Fruit fly (Drosophila melanogaster) whole organism, embryonic: Measurements from ENCODE around the gene gt.

ENCODE experiments used
- Awh ChIP-seq: fragments of 200-800 bp; sonication (Bioruptor generic); IDR thresholded peaks from 2 replicates; pipeline ENCODE4, ENCODE4 v1.3.6; 2022; ENCODE audit warnings: missing biosample characterization, missing genetic modification characterization
- BEAF-32 ChIP-seq: fragments of 200-800 bp; sonication (Bioruptor generic); optimal IDR thresholded peaks from 3 replicates; lab custom pipeline; 2017; ENCODE audit warnings: missing biosample characterization, missing genetic modification characterization, mild to moderate bottlenecking, moderate library complexity, missing genetic modification reagents
- CG10209 ChIP-seq: fragments of 200-800 bp; sonication (Bioruptor generic); optimal IDR thresholded peaks from 3 replicates; lab custom pipeline; 2017; ENCODE audit warnings: missing biosample characterization, mild to moderate bottlenecking, missing genetic modification characterization, missing genetic modification reagents
- CG1024 ChIP-seq: fragments of 200-800 bp; sonication (Bioruptor generic); IDR thresholded peaks from 2 replicates; pipeline ENCODE4 v1.3.6; 2022; ENCODE audit warnings: missing biosample characterization, missing genetic modification characterization
- CG10366 ChIP-seq: fragments of 200-800 bp; sonication (Bioruptor generic); IDR thresholded peaks from 2 replicates; pipeline ENCODE4 v1.3.6; 2022; ENCODE audit warnings: missing biosample characterization, missing genetic modification characterization
- CG11085 ChIP-seq: fragments of 200-800 bp; sonication (Bioruptor generic); IDR thresholded peaks from 2 replicates; pipeline ENCODE4 v1.3.6; 2022; ENCODE audit warnings: missing biosample characterization, missing genetic modification characterization
- CG11398 ChIP-seq: fragments of 200-800 bp; sonication (Bioruptor generic); optimal IDR thresholded peaks from 2 replicates; lab custom pipeline; 2016; ENCODE audit warnings: missing biosample characterization, missing genetic modification characterization
- CG11695 ChIP-seq: fragments of 200-800 bp; sonication (Bioruptor generic); IDR thresholded peaks from 3 replicates; pipeline ENCODE4 v1.3.6; 2022; ENCODE audit warnings: missing biosample characterization, missing genetic modification characterization
- CG12659 ChIP-seq: fragments of 200-800 bp; sonication (Bioruptor generic); optimal IDR thresholded peaks from 3 replicates; lab custom pipeline; 2017; ENCODE audit warnings: mild to moderate bottlenecking, missing biosample characterization, missing genetic modification reagents, missing genetic modification characterization
- CG15073 ChIP-seq: fragments of 200-800 bp; sonication (Bioruptor generic); optimal IDR thresholded peaks from 2 replicates; lab custom pipeline; 2016; ENCODE audit warnings: missing biosample characterization, missing genetic modification characterization
- CG15269 ChIP-seq: fragments of 200-800 bp; sonication (Bioruptor generic); optimal IDR thresholded peaks from 2 replicates; lab custom pipeline; 2018; ENCODE audit warnings: missing biosample characterization, mild to moderate bottlenecking, missing genetic modification characterization, moderate library complexity
- CG15479 ChIP-seq: fragments of 200-800 bp; sonication (Bioruptor generic); optimal IDR thresholded peaks from 3 replicates; lab custom pipeline; 2019; ENCODE audit warnings: missing biosample characterization, mild to moderate bottlenecking, missing genetic modification characterization, moderate library complexity
- CG1647 ChIP-seq: fragments of 200-800 bp; sonication (Bioruptor generic); optimal IDR thresholded peaks from 3 replicates; lab custom pipeline; 2016; ENCODE audit warnings: missing biosample characterization, missing genetic modification characterization
- CG17359 ChIP-seq: fragments of 200-800 bp; sonication (Bioruptor generic); optimal IDR thresholded peaks from 3 replicates; lab custom pipeline; 2018; ENCODE audit warnings: missing biosample characterization, mild to moderate bottlenecking, missing genetic modification characterization, moderate library complexity
- CG18476 ChIP-seq: fragments of 200-800 bp; sonication (Bioruptor generic); optimal IDR thresholded peaks from 2 replicates; lab custom pipeline; 2016; ENCODE audit warnings: missing biosample characterization, mild to moderate bottlenecking, missing genetic modification characterization
- CG33213 ChIP-seq: fragments of 200-800 bp; sonication (Bioruptor generic); optimal IDR thresholded peaks from 3 replicates; lab custom pipeline; 2016; ENCODE audit warnings: missing biosample characterization, missing genetic modification characterization
- CG3726 ChIP-seq: fragments of 200-800 bp; sonication (Bioruptor generic); IDR thresholded peaks from 3 replicates; pipeline ENCODE4, ENCODE4 v1.3.6; 2022; ENCODE audit warnings: missing biosample characterization, missing genetic modification characterization
- CG3838 ChIP-seq: fragments of 200-800 bp; sonication (Bioruptor generic); optimal IDR thresholded peaks from 3 replicates; lab custom pipeline; 2016; ENCODE audit warnings: missing biosample characterization, missing genetic modification characterization
- CG42726 ChIP-seq: fragments of 200-800 bp; sonication (Bioruptor generic); IDR thresholded peaks from 2 replicates; pipeline ENCODE4 v1.3.6; 2022; ENCODE audit warnings: missing biosample characterization, missing genetic modification characterization; ENCODE audit not compliant: partially characterized antibody
- CG4707 ChIP-seq: fragments of 200-800 bp; sonication (Bioruptor generic); optimal IDR thresholded peaks from 2 replicates; lab custom pipeline; 2018; ENCODE audit warnings: missing biosample characterization, mild to moderate bottlenecking, missing genetic modification characterization, moderate library complexity
- CG5245 ChIP-seq: fragments of 200-800 bp; sonication (Bioruptor generic); optimal IDR thresholded peaks from 3 replicates; lab custom pipeline; 2016; ENCODE audit warnings: missing biosample characterization, missing genetic modification characterization
- CG5953 ChIP-seq: fragments of 200-800 bp; sonication (Bioruptor generic); IDR thresholded peaks from 2 replicates; pipeline ENCODE4 v1.3.6; 2022; ENCODE audit warnings: missing biosample characterization, missing genetic modification characterization
- CG6791 ChIP-seq: fragments of 200-800 bp; sonication (Bioruptor generic); IDR thresholded peaks from 3 replicates; pipeline ENCODE4 v1.3.6; 2022; ENCODE audit warnings: missing biosample characterization, missing genetic modification characterization; ENCODE audit not compliant: partially characterized antibody
- CG7271 ChIP-seq: fragments of 200-800 bp; sonication (Bioruptor generic); optimal IDR thresholded peaks from 2 replicates; lab custom pipeline; 2018; ENCODE audit warnings: missing biosample characterization, mild to moderate bottlenecking, missing genetic modification characterization, moderate library complexity
- CG7928 ChIP-seq: fragments of 200-800 bp; sonication (Bioruptor generic); optimal IDR thresholded peaks from 2 replicates; lab custom pipeline; 2017; ENCODE audit warnings: missing biosample characterization, mild to moderate bottlenecking, missing genetic modification characterization
- CG8765 ChIP-seq: fragments of 200-800 bp; sonication (Bioruptor generic); IDR thresholded peaks from 2 replicates; pipeline ENCODE4 v1.3.6; 2022; ENCODE audit warnings: missing biosample characterization, missing genetic modification characterization
- CTCF ChIP-seq: fragments of 200-800 bp; sonication (Bioruptor generic); optimal IDR thresholded peaks from 2 replicates; lab custom pipeline; 2017; ENCODE audit warnings: missing biosample characterization, mild to moderate bottlenecking, missing genetic modification characterization, moderate library complexity
- Camta ChIP-seq: fragments of 200-800 bp; sonication (Bioruptor generic); optimal IDR thresholded peaks from 2 replicates; lab custom pipeline; 2016; ENCODE audit warnings: missing biosample characterization, missing genetic modification characterization
- Chrac-16 ChIP-seq: fragments of 200-800 bp; sonication (Bioruptor generic); optimal IDR thresholded peaks from 3 replicates; lab custom pipeline; 2016; ENCODE audit warnings: missing biosample characterization, missing genetic modification characterization
- Doc3 ChIP-seq: fragments of 200-800 bp; sonication (Bioruptor generic); IDR thresholded peaks from 3 replicates; pipeline ENCODE4 v1.3.6; 2022; ENCODE audit warnings: missing biosample characterization, missing genetic modification characterization; ENCODE audit not compliant: partially characterized antibody
- E2f1 ChIP-seq: fragments of 200-800 bp; sonication (Bioruptor generic); IDR thresholded peaks from 2 replicates; pipeline ENCODE4 v1.3.6; 2022; ENCODE audit warnings: missing biosample characterization, missing genetic modification characterization
- ERR ChIP-seq: fragments of 200-800 bp; sonication (Bioruptor generic); optimal IDR thresholded peaks from 2 replicates; lab custom pipeline; 2016; ENCODE audit warnings: missing biosample characterization, missing genetic modification characterization
- Ets65A ChIP-seq: fragments of 200-800 bp; sonication (Bioruptor generic); peaks from one replicate; lab custom pipeline; 2016; ENCODE audit warnings: missing biosample characterization, missing genetic modification characterization
- HLH3B ChIP-seq: fragments of 200-800 bp; sonication (Bioruptor generic); IDR thresholded peaks from 2 replicates; pipeline ENCODE4 v1.3.6; 2022; ENCODE audit warnings: missing biosample characterization, missing genetic modification characterization
- MTF-1 ChIP-seq: fragments of 200-800 bp; sonication (Bioruptor generic); optimal IDR thresholded peaks from 2 replicates; lab custom pipeline; 2018; ENCODE audit warnings: missing biosample characterization, mild to moderate bottlenecking, missing genetic modification characterization, borderline replicate concordance
- Oli ChIP-seq: fragments of 200-800 bp; sonication (Bioruptor generic); optimal IDR thresholded peaks from 2 replicates; lab custom pipeline; 2018; ENCODE audit warnings: missing biosample characterization, mild to moderate bottlenecking, missing genetic modification characterization, moderate library complexity
- PHDP ChIP-seq: fragments of 200-800 bp; sonication (Bioruptor generic); optimal IDR thresholded peaks from 3 replicates; lab custom pipeline; 2018; ENCODE audit warnings: missing biosample characterization, mild to moderate bottlenecking, missing genetic modification characterization, moderate library complexity
- Sry-δ ChIP-seq: fragments of 200-800 bp; sonication (Bioruptor generic); optimal IDR thresholded peaks from 2 replicates; lab custom pipeline; 2016; ENCODE audit warnings: missing biosample characterization, missing genetic modification characterization
- TFAM ChIP-seq: fragments of 200-800 bp; sonication (Bioruptor generic); optimal IDR thresholded peaks from 2 replicates; lab custom pipeline; 2017; ENCODE audit warnings: missing biosample characterization, missing genetic modification characterization, inconsistent platforms
- bowl ChIP-seq: fragments of 200-800 bp; sonication (Bioruptor generic); IDR thresholded peaks from 2 replicates; pipeline ENCODE4 v1.3.6; 2022; ENCODE audit warnings: missing biosample characterization, missing genetic modification characterization
- fd3F ChIP-seq: fragments of 200-800 bp; sonication (Bioruptor generic); optimal IDR thresholded peaks from 2 replicates; lab custom pipeline; 2018; ENCODE audit warnings: missing biosample characterization, mild to moderate bottlenecking, missing genetic modification characterization, moderate library complexity
- insv ChIP-seq, 2 experiments: fragments of 200-800 bp; sonication (Bioruptor generic); optimal IDR thresholded peaks; 3 replicates each; lab custom pipeline; 2016 to 2018; ENCODE audit warnings: missing biosample characterization in 2 of 2, missing genetic modification characterization in 2 of 2
- knrl ChIP-seq: fragments of 200-800 bp; sonication (Bioruptor generic); IDR thresholded peaks from 3 replicates; pipeline ENCODE4 v1.3.6; 2022; ENCODE audit warnings: missing biosample characterization, missing genetic modification characterization; ENCODE audit not compliant: partially characterized antibody
- lilli ChIP-seq: fragments of 200-800 bp; sonication (Bioruptor generic); optimal IDR thresholded peaks from 3 replicates; lab custom pipeline; 2016; ENCODE audit warnings: missing biosample characterization, missing genetic modification characterization
- nerfin-2 ChIP-seq: fragments of 200-800 bp; sonication (Bioruptor generic); IDR thresholded peaks from 2 replicates; pipeline ENCODE4 v1.3.6; 2022; ENCODE audit warnings: missing biosample characterization, missing genetic modification characterization; ENCODE audit not compliant: partially characterized antibody
- nom ChIP-seq: fragments of 200-800 bp; sonication (Bioruptor generic); optimal IDR thresholded peaks from 2 replicates; lab custom pipeline; 2017; ENCODE audit warnings: missing biosample characterization, missing genetic modification characterization, mild to moderate bottlenecking, moderate library complexity, missing genetic modification reagents
- pita ChIP-seq: fragments of 200-800 bp; sonication (Bioruptor generic); optimal IDR thresholded peaks from 2 replicates; lab custom pipeline; 2017; ENCODE audit warnings: missing biosample characterization, mild to moderate bottlenecking, missing genetic modification characterization
- pros ChIP-seq: fragments of 200-800 bp; sonication (Bioruptor generic); optimal IDR thresholded peaks from 3 replicates; lab custom pipeline; 2019; ENCODE audit warnings: missing biosample characterization, mild to moderate bottlenecking, missing genetic modification characterization, moderate library complexity
- ttk ChIP-seq: fragments of 200-800 bp; sonication (Bioruptor generic); IDR thresholded peaks from 2 replicates; pipeline ENCODE4 v2.1.2; 2022; ENCODE audit warnings: missing biosample characterization, missing genetic modification characterization
- vfl ChIP-seq: fragments of 200-800 bp; sonication (Bioruptor generic); optimal IDR thresholded peaks from 2 replicates; lab custom pipeline; 2016; ENCODE audit warnings: missing biosample characterization, missing genetic modification characterization
- wek ChIP-seq: fragments of 200-800 bp; sonication (Bioruptor generic); optimal IDR thresholded peaks from 3 replicates; lab custom pipeline; 2018; ENCODE audit warnings: missing biosample characterization, mild to moderate bottlenecking, missing genetic modification characterization, moderate library complexity
- zen2 ChIP-seq: fragments of 200-800 bp; sonication (Bioruptor generic); IDR thresholded peaks from 3 replicates; pipeline ENCODE4 v1.3.6; 2022; ENCODE audit warnings: missing biosample characterization, missing genetic modification characterization; ENCODE audit not compliant: partially characterized antibody

gt gene

dm6 chrX:2419518-2419917 lies 9.2 kb downstream of the gt start (continued):
- TF ChIP-seq CG6791 (GFP tag; lab: Robert Waterston, UW) (peak; percentile 29; the same call in 2 of the 3 replicates), BEAF-32 (peak; percentile 2), CG1024 (GFP tag; lab: Robert Waterston, UW) (no peak), CTCF (GFP tag; lab: Kevin White, UChicago) (peak; percentile 89), lilli (no peak), PHDP (no peak), MTF-1 (GFP tag; lab: Kevin White, UChicago) (no peak), CG4707 (GFP tag; lab: Kevin White, UChicago) (no peak), Chrac-16 (no peak), fd3F (GFP tag; lab: Kevin White, UChicago) (no peak), CG3838 (GFP tag; lab: Kevin White, UChicago) (no peak), Ets65A (GFP tag; lab: Kevin White, UChicago) (no peak), zen2 (GFP tag; lab: Robert Waterston, UW) (no peak), Sry-δ (GFP tag; lab: Kevin White, UChicago) (peak; percentile 14), CG12659 (no peak), CG18476 (no peak), nerfin-2 (GFP tag; lab: Robert Waterston, UW) (no peak), CG11085 (GFP tag; lab: Robert Waterston, UW) (no peak), nom (no peak), ERR (GFP tag; lab: Kevin White, UChicago) (no peak), CG15073 (GFP tag; lab: Kevin White, UChicago) (no peak), CG17359 (tag; lab: Kevin White, UChicago) (no peak), CG10366 (GFP tag; lab: Robert Waterston, UW) (no peak), E2f1 (GFP tag; lab: Robert Waterston, UW) (no peak), CG15479 (peak; percentile 21), CG42726 (GFP tag; lab: Robert Waterston, UW) (peak; percentile 65), Doc3 (GFP tag; lab: Robert Waterston, UW) (no peak), CG5245 (no peak), CG1647 (no peak), CG7928 (GFP tag; lab: Kevin White, UChicago) (no peak), HLH3B (GFP tag; lab: Robert Waterston, UW) (no peak), CG10209 (GFP tag; lab: Kevin White, UChicago) (no peak), CG15269 (no peak), knrl (GFP tag; lab: Robert Waterston, UW) (peak; percentile 40; the same call in 1 of the 3 replicates), pita (GFP tag; lab: Kevin White, UChicago) (peak; percentile 88), CG7271 (tag; lab: Kevin White, UChicago) (no peak), CG11695 (GFP tag; lab: Robert Waterston, UW) (no peak), CG3726 (GFP tag; lab: Robert Waterston, UW) (no peak), CG11398 (no peak), Camta (GFP tag; lab: Kevin White, UChicago) (no peak), pros (GFP tag; lab: Kevin White, UChicago) (no peak), insv (GFP tag; optimal IDR thresholded peaks at IDR 0.05; lab: Kevin White, UChicago) (peak in 1 of 2 experiments; percentile 94), Awh (GFP tag; lab: Robert Waterston, UW) (no peak), wek (GFP tag; lab: Kevin White, UChicago) (no peak), CG33213 (GFP tag; lab: Kevin White, UChicago) (peak; percentile 43), vfl (GFP tag; lab: Kevin White, UChicago) (no peak), bowl (GFP tag; lab: Robert Waterston, UW) (no peak), CG8765 (GFP tag; lab: Robert Waterston, UW) (no peak), Oli (tag; lab: Kevin White, UChicago) (no peak), ttk (no peak), CG5953 (GFP tag; lab: Robert Waterston, UW) (no peak), TFAM (no peak)
